Fruit fly (Drosophila melanogaster) S2 (cell line): ENCODE results near the gene CG17376.

ENCODE experiments used
- CG8478 ChIP-seq: fragments of >200 bp; optimal IDR thresholded peaks from 2 replicates; lab custom pipeline; 2018
- CTCF ChIP-seq, 2 experiments: fragments of >200 bp; optimal IDR thresholded peaks; 2 replicates each; lab custom pipeline; 2018

DNA sequence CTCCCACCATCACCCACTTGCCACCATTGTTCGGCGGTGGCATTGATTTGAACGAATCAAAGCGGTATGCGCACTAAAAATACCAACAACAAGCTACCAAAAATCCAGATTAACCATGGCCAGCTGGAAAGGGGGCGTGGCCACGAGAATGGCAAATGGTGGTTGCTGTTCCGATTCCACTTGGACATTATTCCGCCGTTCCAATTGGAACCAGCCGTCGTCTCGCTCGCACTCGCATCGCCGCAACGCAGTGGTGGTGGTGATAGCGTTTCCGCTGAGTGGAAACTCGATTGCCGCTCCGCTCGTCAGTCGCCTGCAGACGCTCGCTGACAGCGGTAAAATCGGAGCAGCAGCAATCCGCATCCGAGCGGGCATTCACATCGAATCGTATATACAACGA is 20.9 kb upstream of the CG17376 start, which contains the start of gene sens-2:
- TF ChIP-seq CG8478 (lab: Kevin White, UChicago) = no peak
- no peak for TF ChIP-seq CTCF (optimal IDR thresholded peaks at IDR 0.05; lab: Kevin White, UChicago)
